Worm (Caenorhabditis elegans): ENCODE data around the gene C04F6.7.

Gene C04F6.7

DNA sequence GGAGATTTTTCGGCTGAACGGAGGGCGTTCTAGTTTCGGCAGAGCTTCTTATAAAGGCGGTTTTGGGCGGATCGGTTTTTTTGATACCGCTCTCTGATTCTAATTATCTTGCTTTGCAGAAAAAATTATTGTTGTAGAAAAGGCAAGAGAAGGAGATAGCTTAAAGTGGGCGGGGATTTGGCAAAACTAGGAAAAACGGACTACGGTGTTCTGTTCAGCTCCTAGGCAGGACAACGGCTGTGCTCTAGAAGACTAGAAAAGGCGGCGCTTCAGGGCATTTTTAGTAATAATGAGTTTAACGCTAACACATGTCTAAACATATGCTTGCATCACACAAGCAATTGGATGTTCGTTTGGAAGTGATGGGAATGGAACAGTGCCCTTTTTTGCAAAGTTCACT, at the start of gene C04F6.7:
C04F6.7 (minus strand) TSS at position 101 of the 400 bp plus-strand sequence.
- TF ChIP-seq ceh-40 (GFP tag; IDR thresholded peaks at IDR 0.05) (no peak), pha-4 (tag; optimal IDR thresholded peaks at IDR 0.05) (no peak), mxl-1 (tag; optimal IDR thresholded peaks at IDR 0.05) (no peak), F23B12.7 (tag; optimal IDR thresholded peaks at IDR 0.05; ENCODE audit: insufficient read depth) (no peak), nhr-27 (tag; optimal IDR thresholded peaks at IDR 0.05) (no peak), him-1 (tag; optimal IDR thresholded peaks at IDR 0.05) (no peak), lsl-1 (GFP tag; optimal IDR thresholded peaks at IDR 0.05) (no peak), T07F8.4 (tag; optimal IDR thresholded peaks at IDR 0.05) (no peak), ceh-27 (GFP tag; optimal IDR thresholded peaks at IDR 0.05) (no peak), mcd-1 (GFP tag; IDR thresholded peaks at IDR 0.05) (no peak), ama-1 (optimal IDR thresholded peaks at IDR 0.05) (no peak), ama-1 (GFP tag; optimal IDR thresholded peaks at IDR 0.05) (no peak), sdz-38 (tag; optimal IDR thresholded peaks at IDR 0.05) (no peak), ccch-3 (GFP tag; optimal IDR thresholded peaks at IDR 0.05) (no peak), gei-17 (GFP tag; optimal IDR thresholded peaks at IDR 0.05) (no peak), lin-40 (tag; optimal IDR thresholded peaks at IDR 0.05) (no peak), snpc-1.3 (tag; optimal IDR thresholded peaks at IDR 0.05; ENCODE audit: insufficient read depth) (no peak)

DNA sequence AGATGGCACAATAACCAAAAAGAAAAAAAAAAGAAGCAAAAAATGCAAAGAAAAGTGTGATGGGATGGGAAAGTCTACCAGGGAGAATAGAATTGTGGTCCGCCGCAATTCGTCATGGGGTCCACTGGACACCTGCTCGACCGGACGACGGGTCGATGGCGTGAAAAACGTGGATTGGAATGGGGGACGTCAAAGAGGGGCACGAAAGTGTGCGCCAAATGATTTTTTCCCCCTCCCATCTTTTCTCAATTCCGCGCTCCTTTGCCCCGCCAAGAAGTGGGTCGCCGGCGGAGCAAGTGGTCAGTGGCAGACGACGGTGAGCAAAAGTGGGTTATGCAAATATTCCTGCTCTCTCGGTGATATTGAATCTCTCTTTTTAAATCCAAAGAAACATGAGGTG, 49.0 kb upstream of the C04F6.7 start:
- TF ChIP-seq lin-35 (GFP tag; optimal IDR thresholded peaks at IDR 0.05) (no peak), zfh-2 (GFP tag; conservative IDR thresholded peaks at IDR 0.05) (peak; percentile 79), egrh-3 (GFP tag; IDR thresholded peaks at IDR 0.05) (peak; percentile 19; the same call in 1 of the 2 replicates), egl-44 (GFP tag; IDR thresholded peaks at IDR 0.05) (0 out of 2 replicates have a peak, but pooled peaks have one; percentile 26), zim-3 (tag; optimal IDR thresholded peaks at IDR 0.05) (no peak)

DNA sequence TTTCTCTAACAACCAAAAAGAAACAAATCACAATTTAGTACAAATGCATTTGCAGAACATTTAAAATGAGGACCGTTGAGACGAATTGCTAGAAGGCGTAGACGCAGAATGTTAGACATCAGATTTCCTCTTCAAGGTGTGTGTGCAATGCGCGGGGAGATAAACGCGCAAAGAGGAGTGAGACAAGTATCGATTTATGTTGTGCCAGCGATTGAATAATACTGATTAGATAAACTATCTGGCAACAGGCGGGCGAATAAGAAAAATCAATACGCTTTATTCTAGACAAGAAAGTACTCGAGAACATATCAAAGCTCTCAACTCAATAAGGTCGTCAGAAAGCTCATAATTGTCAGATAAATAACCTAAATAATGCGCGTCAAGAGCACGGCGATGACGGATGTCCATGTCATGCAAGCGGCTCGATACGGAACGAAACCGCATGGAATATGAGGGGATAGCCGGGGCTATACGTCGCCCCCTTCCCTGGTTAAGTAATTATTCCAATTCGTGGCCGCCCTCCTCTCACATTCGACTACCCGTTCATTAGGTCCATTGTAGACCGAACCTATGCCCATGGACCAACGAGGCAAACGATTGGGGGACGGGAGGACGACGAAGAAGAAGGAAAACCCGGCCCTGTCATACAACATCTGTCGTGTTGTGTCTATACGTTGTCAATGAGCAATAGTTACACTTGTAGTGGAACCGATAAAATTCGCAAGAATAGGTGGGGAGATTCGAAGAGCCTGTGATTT, 48.2 kb upstream of the C04F6.7 start:
- no peak for TF ChIP-seq C17E4.6 (GFP tag; IDR thresholded peaks at IDR 0.05)
- TF ChIP-seq cebp-2 (GFP tag; IDR thresholded peaks at IDR 0.05): no peak
- TF ChIP-seq F52B5.7 (tag; optimal IDR thresholded peaks at IDR 0.05): no peak
- TF ChIP-seq rec-8 (tag; optimal IDR thresholded peaks at IDR 0.05): no peak
- TF ChIP-seq B0035.1 (tag; optimal IDR thresholded peaks at IDR 0.05): no peak
- no peak for TF ChIP-seq fkh-3 (tag; optimal IDR thresholded peaks at IDR 0.05)
- no peak for TF ChIP-seq D2030.7 (GFP tag; IDR thresholded peaks at IDR 0.05)
- TF ChIP-seq snpc-1.1 (tag; optimal IDR thresholded peaks at IDR 0.05; ENCODE audit: insufficient read depth): no peak
- no peak for TF ChIP-seq Y53G8AR.9 (GFP tag; conservative IDR thresholded peaks at IDR 0.05)

DNA sequence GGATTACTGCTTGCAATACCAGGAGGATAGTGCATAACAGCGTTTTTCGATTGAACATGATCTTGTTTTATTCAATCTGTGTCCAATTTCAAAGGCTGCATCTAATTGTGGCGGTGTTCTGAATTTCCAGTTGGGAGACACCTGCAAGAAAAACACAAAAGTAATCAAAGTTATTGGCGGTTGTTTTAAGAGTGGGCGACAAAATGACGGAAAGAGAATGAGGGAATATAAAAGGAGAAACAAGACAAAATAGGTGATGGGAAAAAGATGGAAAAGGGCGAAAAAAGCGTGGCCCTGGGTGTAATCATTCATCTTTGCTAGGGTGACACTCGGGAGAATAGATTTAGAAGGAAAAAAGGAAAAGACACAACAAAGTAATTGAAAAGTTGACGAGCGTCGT, 46.8 kb upstream of the C04F6.7 start, which contains the start of the genes ZK377.15 and sax-3:
ZK377.15 (minus strand) TSS at position 101 of the 400 bp plus-strand sequence.
sax-3 (minus strand) TSS at position 143 of the 400 bp plus-strand sequence.
- TF ChIP-seq akir-1 (GFP tag; optimal IDR thresholded peaks at IDR 0.05) (no peak), nhr-27 (tag; optimal IDR thresholded peaks at IDR 0.05) (no peak), aptf-3 (GFP tag; IDR thresholded peaks at IDR 0.05) (no peak), ceh-40 (GFP tag; IDR thresholded peaks at IDR 0.05) (no peak), lin-35 (GFP tag; optimal IDR thresholded peaks at IDR 0.05) (no peak), ztf-22 (GFP tag; optimal IDR thresholded peaks at IDR 0.05) (no peak), Y53F4B.3 (GFP tag; IDR thresholded peaks at IDR 0.05) (no peak), bed-2 (GFP tag; IDR thresholded peaks at IDR 0.05) (no peak), F23B12.7 (tag; optimal IDR thresholded peaks at IDR 0.05; ENCODE audit: insufficient read depth) (no peak), die-1 (tag; optimal IDR thresholded peaks at IDR 0.05) (no peak), him-1 (tag; optimal IDR thresholded peaks at IDR 0.05) (no peak)

Data from whole organism, young adult.